Fruit fly (Drosophila melanogaster): ENCODE results near the gene CG17129.

dm6 chr3L:673324-673723, 6.8 kb downstream of the CG17129 start:
- TF ChIP-seq EcR (GFP tag; optimal IDR thresholded peaks at IDR 0.05) = no peak
- TF ChIP-seq Ets98B (GFP tag; IDR thresholded peaks at IDR 0.05) = no peak
- no peak for TF ChIP-seq CG8159 (tag; optimal IDR thresholded peaks at IDR 0.05)
- no peak for TF ChIP-seq CG15710 (tag; optimal IDR thresholded peaks at IDR 0.05)
- TF ChIP-seq rn (GFP tag; IDR thresholded peaks at IDR 0.05) = no peak
- no peak for TF ChIP-seq CG32121 (GFP tag; IDR thresholded peaks at IDR 0.05)
- no peak for TF ChIP-seq CG12605 (GFP tag; IDR thresholded peaks at IDR 0.05)
- TF ChIP-seq CG34367 (tag; optimal IDR thresholded peaks at IDR 0.05) = no peak
